Worm (Caenorhabditis elegans) whole organism, young adult: Measurements from ENCODE around the gene Y70C5A.2.
A peak's percentile ranks its signal among the peaks of the same experiment; 100 is the strongest.

Experiments used
- B0261.1 ChIP-seq: sonication (generic microtip); optimal IDR thresholded peaks from 2 replicates; lab custom pipeline; 2016; ENCODE audit warnings: mild to moderate bottlenecking, missing genetic modification characterization, moderate library complexity, missing compliant biosample characterization
- F23B12.7 ChIP-seq: sonication (generic microtip); optimal IDR thresholded peaks from 2 replicates; lab custom pipeline; 2017; ENCODE audit warnings: missing genetic modification characterization, mild to moderate bottlenecking, missing compliant biosample characterization, antibody characterized with exemption, moderate library complexity; ENCODE audit not compliant: insufficient read depth
- F39B2.1 ChIP-seq: fragments of 200-800 bp; sonication (Bioruptor generic); IDR thresholded peaks from 2 replicates; pipeline ENCODE4 v1.3.6; 2022; ENCODE audit warnings: missing genetic modification reagents, missing genetic modification characterization, missing compliant biosample characterization
- Y67H2A.10 ChIP-seq: fragments of 200-800 bp; sonication (Bioruptor generic); conservative IDR thresholded peaks from 2 replicates; pipeline ENCODE4 v1.3.6; 2022; ENCODE audit warnings: missing genetic modification reagents, missing genetic modification characterization, missing compliant biosample characterization
- Y79H2A.3 ChIP-seq: fragments of 200-800 bp; sonication (Bioruptor generic); conservative IDR thresholded peaks from 2 replicates; pipeline ENCODE4 v1.3.6; 2022; ENCODE audit warnings: missing genetic modification reagents, missing genetic modification characterization, missing compliant biosample characterization
- attf-5 ChIP-seq: fragments of 200-800 bp; sonication (Bioruptor generic); optimal IDR thresholded peaks from 2 replicates; lab custom pipeline; 2018; ENCODE audit warnings: mild to moderate bottlenecking, missing genetic modification characterization, missing compliant biosample characterization
- bed-1 ChIP-seq: fragments of 200-800 bp; sonication (Bioruptor generic); IDR thresholded peaks from 2 replicates; pipeline ENCODE4 v1.3.6; 2022; ENCODE audit warnings: missing genetic modification reagents, missing genetic modification characterization, missing compliant biosample characterization
- ccch-3 ChIP-seq: fragments of 200-800 bp; sonication (Bioruptor generic); optimal IDR thresholded peaks from 2 replicates; lab custom pipeline; 2018; ENCODE audit warnings: mild to moderate bottlenecking, missing genetic modification characterization, missing compliant biosample characterization
- cebp-1 ChIP-seq, 2 experiments: fragments of 200-800 bp in 1 of 2; sonication (Bioruptor generic) in 1 of 2; sonication (generic microtip) in 1 of 2; IDR thresholded peaks in 1 of 2; optimal IDR thresholded peaks in 1 of 2; 2 replicates each; pipeline versions ENCODE4 v1.3.6 to Lab custom; 2017 to 2022; ENCODE audit warnings: missing compliant biosample characterization in 2 of 2, missing genetic modification characterization in 2 of 2, mild to moderate bottlenecking in 1 of 2, missing genetic modification reagents in 1 of 2, moderate library complexity in 1 of 2
- ceh-79 ChIP-seq: sonication (generic microtip); optimal IDR thresholded peaks from 2 replicates; lab custom pipeline; 2017; ENCODE audit warnings: mild to moderate bottlenecking, missing genetic modification characterization, missing compliant biosample characterization
- ceh-91 ChIP-seq: fragments of 200-800 bp; sonication (Bioruptor generic); IDR thresholded peaks from 2 replicates; pipeline ENCODE4 v1.3.6; 2022; ENCODE audit warnings: missing genetic modification reagents, missing genetic modification characterization, missing compliant biosample characterization
- chd-7 ChIP-seq: sonication (generic microtip); optimal IDR thresholded peaks from 2 replicates; lab custom pipeline; 2016; ENCODE audit warnings: mild to moderate bottlenecking, missing genetic modification characterization, moderate library complexity, missing compliant biosample characterization
- dox-1 ChIP-seq: fragments of 200-800 bp; sonication (Bioruptor generic); IDR thresholded peaks from 2 replicates; pipeline ENCODE4 v1.3.6; 2022; ENCODE audit warnings: missing genetic modification reagents, missing genetic modification characterization, missing compliant biosample characterization
- dpff-1 ChIP-seq: sonication (generic microtip); optimal IDR thresholded peaks from 2 replicates; lab custom pipeline; 2017; ENCODE audit warnings: mild to moderate bottlenecking, missing genetic modification characterization, missing compliant biosample characterization
- egl-18 ChIP-seq: fragments of 200-800 bp; sonication (Bioruptor generic); IDR thresholded peaks from 2 replicates; pipeline ENCODE4 v1.3.6; 2022; ENCODE audit warnings: missing genetic modification reagents, missing genetic modification characterization, missing compliant biosample characterization
- gei-17 ChIP-seq: fragments of 200-800 bp; sonication (Bioruptor generic); optimal IDR thresholded peaks from 2 replicates; lab custom pipeline; 2018; ENCODE audit warnings: mild to moderate bottlenecking, missing genetic modification characterization, missing compliant biosample characterization
- hlh-26 ChIP-seq: fragments of 200-800 bp; sonication (Bioruptor generic); conservative IDR thresholded peaks from 2 replicates; pipeline ENCODE4 v1.3.6; 2022; ENCODE audit warnings: missing genetic modification reagents, missing genetic modification characterization, missing compliant biosample characterization
- hrde-1 ChIP-seq: sonication (generic microtip); optimal IDR thresholded peaks from 2 replicates; lab custom pipeline; 2016; ENCODE audit warnings: missing genetic modification characterization, mild to moderate bottlenecking, missing compliant biosample characterization, moderate library complexity, missing genotype, missing genetic modification reagents, borderline replicate concordance
- lin-40 ChIP-seq: sonication (generic microtip); optimal IDR thresholded peaks from 2 replicates; lab custom pipeline; 2016; ENCODE audit warnings: missing genetic modification characterization, mild to moderate bottlenecking, missing compliant biosample characterization, missing genotype, missing genetic modification reagents
- lin-54 ChIP-seq: fragments of 200-800 bp; sonication (Bioruptor generic); optimal IDR thresholded peaks from 2 replicates; lab custom pipeline; 2018; ENCODE audit warnings: mild to moderate bottlenecking, missing genetic modification characterization, missing compliant biosample characterization
- lsl-1 ChIP-seq: fragments of 200-800 bp; sonication (Bioruptor generic); optimal IDR thresholded peaks from 2 replicates; lab custom pipeline; 2018; ENCODE audit warnings: mild to moderate bottlenecking, missing genetic modification characterization, moderate library complexity, missing compliant biosample characterization
- madf-6 ChIP-seq: fragments of 200-800 bp; sonication (Bioruptor generic); IDR thresholded peaks from 2 replicates; pipeline ENCODE4 v1.3.6; 2022; ENCODE audit warnings: missing genetic modification reagents, missing genetic modification characterization, missing compliant biosample characterization
- nhr-120 ChIP-seq: fragments of 200-800 bp; sonication (Bioruptor generic); IDR thresholded peaks from 2 replicates; pipeline ENCODE4 v1.3.6; 2022; ENCODE audit warnings: missing genetic modification characterization, missing compliant biosample characterization
- nhr-179 ChIP-seq: sonication (generic microtip); optimal IDR thresholded peaks from 2 replicates; lab custom pipeline; 2016; ENCODE audit warnings: mild to moderate bottlenecking, missing genetic modification characterization, missing compliant biosample characterization
- nhr-27 ChIP-seq: fragments of 200-800 bp; sonication (Bioruptor generic); optimal IDR thresholded peaks from 2 replicates; lab custom pipeline; 2018; ENCODE audit warnings: mild to moderate bottlenecking, missing genetic modification characterization, moderate library complexity, missing compliant biosample characterization
- nhr-80 ChIP-seq: sonication (generic microtip); optimal IDR thresholded peaks from 2 replicates; lab custom pipeline; 2016; ENCODE audit warnings: missing genetic modification characterization, missing compliant biosample characterization
- sdz-38 ChIP-seq: sonication (generic microtip); optimal IDR thresholded peaks from 2 replicates; lab custom pipeline; 2016; ENCODE audit warnings: missing genotype, missing genetic modification characterization, missing compliant biosample characterization
- snpc-1.1 ChIP-seq: sonication (generic microtip); optimal IDR thresholded peaks from 2 replicates; lab custom pipeline; 2017; ENCODE audit warnings: missing genetic modification characterization, mild to moderate bottlenecking, missing compliant biosample characterization, antibody characterized with exemption, moderate library complexity, missing genotype, missing genetic modification reagents; ENCODE audit not compliant: insufficient read depth
- snpc-3.4 ChIP-seq: sonication (generic microtip); optimal IDR thresholded peaks from 2 replicates; lab custom pipeline; 2017; ENCODE audit warnings: missing genetic modification characterization, mild to moderate bottlenecking, missing compliant biosample characterization, antibody characterized with exemption, moderate library complexity, missing genotype, missing genetic modification reagents
- zfh-2 ChIP-seq: fragments of 200-800 bp; sonication (Bioruptor generic); conservative IDR thresholded peaks from 2 replicates; pipeline ENCODE4 v1.3.6; 2022; ENCODE audit warnings: missing genetic modification reagents, missing genetic modification characterization, missing compliant biosample characterization
- ztf-26 ChIP-seq: sonication (generic microtip); optimal IDR thresholded peaks from 2 replicates; lab custom pipeline; 2017; ENCODE audit warnings: missing genetic modification characterization, missing compliant biosample characterization
- ztf-6 ChIP-seq: fragments of 200-800 bp; sonication (Bioruptor generic); IDR thresholded peaks from 2 replicates; pipeline ENCODE4 v1.3.6; 2022; ENCODE audit warnings: missing genetic modification reagents, missing genetic modification characterization, missing compliant biosample characterization

Gene Y70C5A.2

ce11 chrV:16606313-16606712, 16.7 kb downstream of the Y70C5A.2 start, which contains the start of gene Y32B12C.1 (continued):
- TF ChIP-seq zfh-2 (GFP tag; lab: Robert Waterston, UW) (no peak), bed-1 (GFP tag; lab: Robert Waterston, UW) (no peak), snpc-1.1 (tag; lab: Kevin White, UChicago) (no peak), ztf-6 (GFP tag; lab: Robert Waterston, UW) (no peak), B0261.1 (tag; lab: Kevin White, UChicago) (no peak), lin-40 (tag; lab: Kevin White, UChicago) (no peak)

ce11 chrV:16605463-16605862, 17.5 kb downstream of the Y70C5A.2 start:
- TF ChIP-seq dox-1 (0 out of 2 replicates have a peak, but pooled peaks have one; percentile 33), nhr-80 (peak; percentile 77), bed-1 (GFP tag; lab: Robert Waterston, UW) (no peak)

- TF ChIP-seq nhr-80 (peak; percentile 23), snpc-3.4 (tag; lab: Kevin White, UChicago) (no peak)
Measured at ce11 chrV:16604301-16604700, 18.7 kb downstream of the Y70C5A.2 start.

ce11 chrV:16603102-16603501, 19.9 kb downstream of the Y70C5A.2 start, which contains the start of gene T03E6.8:
TSS of gene T03E6.8 (minus strand) at chrV:16603202.
- no peak for TF ChIP-seq dpff-1 (tag; lab: Kevin White, UChicago)
- TF ChIP-seq Y67H2A.10 (GFP tag; lab: Robert Waterston, UW), result no peak
- TF ChIP-seq Y79H2A.3 (GFP tag; lab: Robert Waterston, UW), result no peak
- no peak for TF ChIP-seq hlh-26 (GFP tag; lab: Robert Waterston, UW)
- TF ChIP-seq chd-7 (tag; lab: Kevin White, UChicago), result no peak
- TF ChIP-seq cebp-1 (GFP tag; IDR thresholded peaks at IDR 0.05; lab: Robert Waterston, UW), result no peak
- TF ChIP-seq cebp-1 (tag; optimal IDR thresholded peaks at IDR 0.05; lab: Kevin White, UChicago), result no peak
- no peak for TF ChIP-seq ztf-26 (tag; lab: Kevin White, UChicago)
- no peak for TF ChIP-seq snpc-1.1 (tag; lab: Kevin White, UChicago)
- TF ChIP-seq nhr-179 (tag; lab: Kevin White, UChicago), result no peak
- no peak for TF ChIP-seq lin-54 (GFP tag; lab: Kevin White, UChicago)
- no peak for TF ChIP-seq ceh-79 (tag; lab: Kevin White, UChicago)

- TF ChIP-seq gei-17 (GFP tag; lab: Kevin White, UChicago), result no peak
- no peak for TF ChIP-seq nhr-27 (tag; lab: Kevin White, UChicago)
- no peak for TF ChIP-seq bed-1 (GFP tag; lab: Robert Waterston, UW)
- TF ChIP-seq ccch-3 (GFP tag; lab: Kevin White, UChicago), result no peak
- no peak for TF ChIP-seq nhr-120 (GFP tag; lab: Robert Waterston, UW)
- no peak for TF ChIP-seq F39B2.1 (GFP tag; lab: Robert Waterston, UW)
- TF ChIP-seq F23B12.7 (tag; lab: Kevin White, UChicago), result no peak
- no peak for TF ChIP-seq egl-18
- no peak for TF ChIP-seq attf-5 (GFP tag; lab: Kevin White, UChicago)
- TF ChIP-seq madf-6, result no peak
- TF ChIP-seq snpc-1.1 (tag; lab: Kevin White, UChicago), result no peak
- TF ChIP-seq Y67H2A.10 (GFP tag; lab: Robert Waterston, UW), result no peak
- no peak for TF ChIP-seq sdz-38 (tag; lab: Kevin White, UChicago)
- TF ChIP-seq lsl-1, result no peak
- TF ChIP-seq ceh-91 (GFP tag; lab: Robert Waterston, UW), result no peak
- no peak for TF ChIP-seq hrde-1 (tag; lab: Kevin White, UChicago)
Measured at ce11 chrV:16600623-16601022, 22.4 kb downstream of the Y70C5A.2 start, which contains the start of gene T03E6.9. TSS of gene T03E6.9 (minus strand) at chrV:16600723.
